Worm (Caenorhabditis elegans): Measurements from ENCODE around the gene R05G9R.1.

The R05G9R.1 gene

DNA sequence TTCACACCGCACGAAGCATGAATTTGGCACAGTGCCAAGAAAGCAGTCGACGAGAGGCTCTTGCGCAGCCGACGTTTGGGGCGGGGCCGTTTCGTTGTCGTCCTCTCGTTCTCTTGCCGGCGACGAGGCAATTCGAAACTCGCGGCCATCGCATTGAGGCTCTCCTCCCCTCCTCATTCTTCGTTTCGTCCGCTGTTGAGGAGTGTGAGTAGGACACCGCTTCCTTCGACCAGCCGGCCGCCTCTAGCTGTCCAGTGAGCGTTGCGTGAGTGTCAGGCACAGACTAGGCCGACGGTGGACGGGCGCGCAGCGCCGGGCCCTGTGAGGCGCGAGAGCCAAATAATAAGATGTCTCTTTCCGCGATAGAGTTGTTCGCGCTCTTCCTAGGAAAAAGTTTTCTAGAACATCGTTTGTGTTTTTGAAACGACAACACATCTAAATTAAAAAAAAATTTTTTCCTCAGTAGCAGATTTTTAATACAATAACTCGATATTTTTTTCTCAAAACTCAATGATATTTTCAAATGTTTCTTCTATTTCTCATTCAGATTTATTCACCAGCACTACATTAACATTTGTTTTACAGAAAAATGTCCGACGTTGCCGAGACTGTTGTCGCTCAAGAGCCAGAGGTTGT, 21.9 kb downstream of the R05G9R.1 start, which contains the start of the genes T28D9.11 and T28D9.1 (continued):
- TF ChIP-seq tag-97 (GFP tag; IDR thresholded peaks at IDR 0.05), result no peak
- TF ChIP-seq lsy-2 (tag; optimal IDR thresholded peaks at IDR 0.05), result peak; percentile 70 to 77
- TF ChIP-seq hlh-11 (tag; optimal IDR thresholded peaks at IDR 0.05), result peak; percentile 77
- TF ChIP-seq nhr-10 (tag; optimal IDR thresholded peaks at IDR 0.05), result no peak
- TF ChIP-seq Y5F2A.4 (GFP tag; optimal IDR thresholded peaks at IDR 0.05), result no peak
- peak; percentile 44 for TF ChIP-seq dpl-1 (GFP tag; optimal IDR thresholded peaks at IDR 0.05)
- no peak for TF ChIP-seq spr-3 (GFP tag; optimal IDR thresholded peaks at IDR 0.05)
- no peak for TF ChIP-seq jun-1 (tag; optimal IDR thresholded peaks at IDR 0.05)
- TF ChIP-seq dmd-6 (GFP tag; IDR thresholded peaks at IDR 0.05), result peak; percentile 28; the same call in 1 of the 2 replicates
- peak; percentile 73 for TF ChIP-seq ctbp-1 (GFP tag; IDR thresholded peaks at IDR 0.05)
- no peak for TF ChIP-seq Y75B8A.6 (GFP tag; IDR thresholded peaks at IDR 0.05)
- TF ChIP-seq lin-1 (GFP tag; IDR thresholded peaks at IDR 0.05), result no peak
- no peak for TF ChIP-seq ceh-28 (tag; optimal IDR thresholded peaks at IDR 0.05)
- TF ChIP-seq mep-1 (tag; optimal IDR thresholded peaks at IDR 0.05), result peak; percentile 85
- TF ChIP-seq hmg-1.1 (GFP tag; IDR thresholded peaks at IDR 0.05), result peak; percentile 81
- no peak for TF ChIP-seq aly-2 (tag; optimal IDR thresholded peaks at IDR 0.05)
- no peak for TF ChIP-seq mxl-2 (GFP tag; conservative IDR thresholded peaks at IDR 0.05)
- no peak for TF ChIP-seq nhr-76 (tag; optimal IDR thresholded peaks at IDR 0.05)
- TF ChIP-seq madf-9 (GFP tag; conservative IDR thresholded peaks at IDR 0.05), result no peak
- no peak for TF ChIP-seq zfp-3 (GFP tag; conservative IDR thresholded peaks at IDR 0.05)
- no peak for TF ChIP-seq ZK546.5 (tag; optimal IDR thresholded peaks at IDR 0.05)
- peak; percentile 64 for TF ChIP-seq rbr-2 (tag; optimal IDR thresholded peaks at IDR 0.05)
- peak; percentile 60; the same call in 1 of the 2 replicates for TF ChIP-seq nhr-42 (GFP tag; IDR thresholded peaks at IDR 0.05)
- no peak for TF ChIP-seq tra-1 (GFP tag; IDR thresholded peaks at IDR 0.05)
- TF ChIP-seq vab-7 (GFP tag; IDR thresholded peaks at IDR 0.05), result peak; percentile 41; the same call in 1 of the 2 replicates
- no peak for TF ChIP-seq zip-2 (tag; optimal IDR thresholded peaks at IDR 0.05)
- peak in 1 of 2 experiments; percentile 48 for TF ChIP-seq unc-62 (GFP tag; optimal IDR thresholded peaks at IDR 0.05 in 1 of 2)
- no peak for TF ChIP-seq unc-62 (tag; optimal IDR thresholded peaks at IDR 0.05)
- no peak for TF ChIP-seq duxl-1 (tag; optimal IDR thresholded peaks at IDR 0.05; ENCODE audit: poor library complexity)
- TF ChIP-seq daf-16 (GFP tag; optimal IDR thresholded peaks at IDR 0.05), result no peak
- TF ChIP-seq daf-16 (tag; optimal IDR thresholded peaks at IDR 0.05), result no peak
- no peak for TF ChIP-seq ama-1 (optimal IDR thresholded peaks at IDR 0.05)
- TF ChIP-seq unc-130 (GFP tag; optimal IDR thresholded peaks at IDR 0.05), result no peak
- no peak for TF ChIP-seq mdt-29 (GFP tag; IDR thresholded peaks at IDR 0.05)
- no peak for TF ChIP-seq nhr-6 (tag; optimal IDR thresholded peaks at IDR 0.05)
- no peak for TF ChIP-seq Y105C5A.15 (GFP tag; IDR thresholded peaks at IDR 0.05)
- no peak for TF ChIP-seq dve-1 (tag; optimal IDR thresholded peaks at IDR 0.05; ENCODE audit: insufficient read depth)
- no peak for TF ChIP-seq nhr-77 (tag; optimal IDR thresholded peaks at IDR 0.05)
- TF ChIP-seq zag-1 (tag; optimal IDR thresholded peaks at IDR 0.05), result no peak
- no peak for TF ChIP-seq zip-11 (GFP tag; IDR thresholded peaks at IDR 0.05)
- TF ChIP-seq hlh-30 (tag; optimal IDR thresholded peaks at IDR 0.05; ENCODE audit: insufficient read depth), result peak; percentile 22
- TF ChIP-seq hif-1 (tag; optimal IDR thresholded peaks at IDR 0.05), result peak in 1 of 2 experiments; percentile 58
- TF ChIP-seq daf-19 (GFP tag; conservative IDR thresholded peaks at IDR 0.05), result no peak
- TF ChIP-seq mxl-3 (GFP tag; optimal IDR thresholded peaks at IDR 0.05), result peak; percentile 69
- no peak for TF ChIP-seq unc-39 (tag; optimal IDR thresholded peaks at IDR 0.05)
- TF ChIP-seq spr-1 (tag; optimal IDR thresholded peaks at IDR 0.05), result peak; percentile 4
- no peak for TF ChIP-seq R02D3.7 (tag; optimal IDR thresholded peaks at IDR 0.05)
- peak; percentile 73 for TF ChIP-seq aha-1 (tag)
- TF ChIP-seq php-3 (GFP tag; IDR thresholded peaks at IDR 0.05), result 0 out of 2 replicates have a peak, but pooled peaks have one; percentile 36
- no peak for TF ChIP-seq ceh-32 (tag; optimal IDR thresholded peaks at IDR 0.05; ENCODE audit: poor library complexity)
- TF ChIP-seq zfp-2 (tag; optimal IDR thresholded peaks at IDR 0.05), result no peak
- TF ChIP-seq ztf-7 (tag; optimal IDR thresholded peaks at IDR 0.05), result no peak
